Worm (Caenorhabditis elegans): ENCODE data around the gene miga-1.

ce11 chrV:12413651-12414114, 13.0 kb upstream of the miga-1 start, which contains the start of gene cdr-6:
- TF ChIP-seq ttx-3 (tag; optimal IDR thresholded peaks at IDR 0.05) = no peak
- TF ChIP-seq fkh-10 (GFP tag; optimal IDR thresholded peaks at IDR 0.05) = no peak
- no peak for TF ChIP-seq sox-4 (tag; optimal IDR thresholded peaks at IDR 0.05)
- no peak for TF ChIP-seq unc-3 (GFP tag; conservative IDR thresholded peaks at IDR 0.05)
- TF ChIP-seq unc-3 (tag; optimal IDR thresholded peaks at IDR 0.05) = no peak
